Fruit fly (Drosophila melanogaster): Measurements from ENCODE around the gene IFT52.

Gene IFT52

dm6 chr2L:6564955-6565354 lies 7.7 kb upstream of the IFT52 start:
- no peak for TF ChIP-seq GATAd (GFP tag; optimal IDR thresholded peaks at IDR 0.05)
- TF ChIP-seq CrebA (GFP tag; optimal IDR thresholded peaks at IDR 0.05; ENCODE audit: borderline replicate concordance) = no peak
- no peak for TF ChIP-seq Vsx2 (GFP tag; optimal IDR thresholded peaks at IDR 0.05; ENCODE audit: partially characterized antibody)
- TF ChIP-seq Jra (GFP tag; optimal IDR thresholded peaks at IDR 0.05) = no peak
- no peak for TF ChIP-seq sage (GFP tag; optimal IDR thresholded peaks at IDR 0.05)
- TF ChIP-seq tai (GFP tag; optimal IDR thresholded peaks at IDR 0.05) = no peak
- no peak for TF ChIP-seq CG9705 (GFP tag; optimal IDR thresholded peaks at IDR 0.05)
- TF ChIP-seq dl (GFP tag; optimal IDR thresholded peaks at IDR 0.05; ENCODE audit: insufficient read depth in 1 of 2, partially characterized antibody in 2 of 2) = no peak
- no peak for TF ChIP-seq Hr78 (GFP tag; optimal IDR thresholded peaks at IDR 0.05)
- no peak for TF ChIP-seq Sp1 (GFP tag; optimal IDR thresholded peaks at IDR 0.05)

dm6 chr2L:6562358-6562687 lies 5.0 kb upstream of the IFT52 start:
- TF ChIP-seq h (GFP tag; optimal IDR thresholded peaks at IDR 0.05) = no peak
- TF ChIP-seq CG32264 (GFP tag; optimal IDR thresholded peaks at IDR 0.05) = no peak
- TF ChIP-seq psq (GFP tag; optimal IDR thresholded peaks at IDR 0.05) = no peak
- TF ChIP-seq Myc (optimal IDR thresholded peaks at IDR 0.05) = no peak
- TF ChIP-seq usp (GFP tag; optimal IDR thresholded peaks at IDR 0.05) = no peak
- no peak for TF ChIP-seq Mio (GFP tag; optimal IDR thresholded peaks at IDR 0.05)
- TF ChIP-seq Jra (GFP tag; optimal IDR thresholded peaks at IDR 0.05) = no peak
- TF ChIP-seq sage (GFP tag; optimal IDR thresholded peaks at IDR 0.05) = no peak
- no peak for TF ChIP-seq Hnf4 (GFP tag; optimal IDR thresholded peaks at IDR 0.05)
- TF ChIP-seq dl (GFP tag; optimal IDR thresholded peaks at IDR 0.05; ENCODE audit: insufficient read depth in 1 of 2, partially characterized antibody in 2 of 2) = no peak
- no peak for TF ChIP-seq Hr78 (GFP tag; optimal IDR thresholded peaks at IDR 0.05)
- no peak for TF ChIP-seq dmrt93B (GFP tag; optimal IDR thresholded peaks at IDR 0.05)
- no peak for TF ChIP-seq lola (GFP tag; optimal IDR thresholded peaks at IDR 0.05)
- TF ChIP-seq CrebA (GFP tag; optimal IDR thresholded peaks at IDR 0.05; ENCODE audit: borderline replicate concordance) = no peak
- no peak for TF ChIP-seq N (GFP tag; optimal IDR thresholded peaks at IDR 0.05)
- no peak for TF ChIP-seq GATAd (GFP tag; optimal IDR thresholded peaks at IDR 0.05)
- no peak for TF ChIP-seq fru (GFP tag; optimal IDR thresholded peaks at IDR 0.05)

- TF ChIP-seq Dif (GFP tag; optimal IDR thresholded peaks at IDR 0.05; ENCODE audit: partially characterized antibody) (no peak), brk (GFP tag; optimal IDR thresholded peaks at IDR 0.05) (peak; percentile 85), psq (GFP tag; optimal IDR thresholded peaks at IDR 0.05) (peak; percentile 93), Vsx2 (GFP tag; optimal IDR thresholded peaks at IDR 0.05; ENCODE audit: partially characterized antibody) (no peak), jim (GFP tag; optimal IDR thresholded peaks at IDR 0.05) (peak; percentile 90), rgr (GFP tag; optimal IDR thresholded peaks at IDR 0.05) (peak; percentile 98), CrebA (GFP tag; optimal IDR thresholded peaks at IDR 0.05; ENCODE audit: borderline replicate concordance) (no peak), sv (GFP tag; optimal IDR thresholded peaks at IDR 0.05) (peak; percentile 94), dmrt93B (GFP tag; optimal IDR thresholded peaks at IDR 0.05) (peak; percentile 94), Sp1 (GFP tag; optimal IDR thresholded peaks at IDR 0.05) (peak; percentile 88), Hr83 (GFP tag; optimal IDR thresholded peaks at IDR 0.05; ENCODE audit: poor library complexity, severe bottlenecking) (peak; percentile 99), usp (GFP tag; optimal IDR thresholded peaks at IDR 0.05) (no peak), Abd-B (GFP tag; optimal IDR thresholded peaks at IDR 0.05) (no peak), GATAd (GFP tag; optimal IDR thresholded peaks at IDR 0.05) (peak; percentile 94), N (GFP tag; optimal IDR thresholded peaks at IDR 0.05) (no peak), Jra (GFP tag; optimal IDR thresholded peaks at IDR 0.05) (peak; percentile 92), lola (GFP tag; optimal IDR thresholded peaks at IDR 0.05) (no peak), Rel (GFP tag; optimal IDR thresholded peaks at IDR 0.05) (peak; percentile 82), Rel (tag; optimal IDR thresholded peaks at IDR 0.05) (peak; percentile 68), Hr78 (GFP tag; optimal IDR thresholded peaks at IDR 0.05) (no peak), Mio (GFP tag; optimal IDR thresholded peaks at IDR 0.05) (peak; percentile 83), Dfd (GFP tag; optimal IDR thresholded peaks at IDR 0.05) (no peak), dsf (GFP tag; optimal IDR thresholded peaks at IDR 0.05; ENCODE audit: borderline replicate concordance) (peak; percentile 83), OdsH (GFP tag; optimal IDR thresholded peaks at IDR 0.05) (peak; percentile 97), tai (GFP tag; optimal IDR thresholded peaks at IDR 0.05) (no peak), dl (GFP tag; optimal IDR thresholded peaks at IDR 0.05; ENCODE audit: insufficient read depth in 1 of 2, partially characterized antibody in 2 of 2) (no peak), h (GFP tag; optimal IDR thresholded peaks at IDR 0.05) (peak; percentile 98), HLH106 (tag; optimal IDR thresholded peaks at IDR 0.05) (peak; percentile 95), Hnf4 (GFP tag; optimal IDR thresholded peaks at IDR 0.05) (peak; percentile 94), br (GFP tag; optimal IDR thresholded peaks at IDR 0.05) (peak; percentile 97), foxo (GFP tag; optimal IDR thresholded peaks at IDR 0.05) (peak; percentile 86 to 98), sage (GFP tag; optimal IDR thresholded peaks at IDR 0.05) (peak; percentile 85), CG9705 (GFP tag; optimal IDR thresholded peaks at IDR 0.05) (peak; percentile 88), ey (GFP tag; optimal IDR thresholded peaks at IDR 0.05) (peak; percentile 97), Myc (optimal IDR thresholded peaks at IDR 0.05) (peak; percentile 13), CG32264 (GFP tag; optimal IDR thresholded peaks at IDR 0.05) (peak; percentile 94), woc (GFP tag; optimal IDR thresholded peaks at IDR 0.05) (peak; percentile 93), pan (optimal IDR thresholded peaks at IDR 0.05) (no peak), fru (GFP tag; optimal IDR thresholded peaks at IDR 0.05) (peak; percentile 96)
These were observed 4.4 kb upstream of the IFT52 start, which contains the start of the genes Trmt6 and Ent2 for dm6 chr2L:6561463-6562357. TSS of gene Trmt6 (minus strand) at chr2L:6562289. TSS of gene Ent2 (plus strand) at chr2L:6562325.
